Fruit fly (Drosophila melanogaster) whole organism, embryonic: ENCODE measurements around the gene Inx7.

ENCODE experiments used
- Adf1 ChIP-seq: fragments of 200-800 bp; sonication (Bioruptor generic); IDR thresholded peaks from 2 replicates; pipeline ENCODE4 v1.3.6; 2022; ENCODE audit warnings: missing biosample characterization, missing genetic modification characterization
- B-H1 ChIP-seq: fragments of 200-800 bp; sonication (Bioruptor generic); IDR thresholded peaks from 3 replicates; pipeline ENCODE4 v1.3.6; 2022; ENCODE audit warnings: missing biosample characterization, missing genetic modification characterization
- Bgb ChIP-seq: fragments of 200-800 bp; sonication (Bioruptor generic); IDR thresholded peaks from 2 replicates; pipeline ENCODE4 v1.3.6; 2022; ENCODE audit warnings: missing biosample characterization, missing genetic modification characterization; ENCODE audit not compliant: partially characterized antibody
- BtbVII ChIP-seq: fragments of 200-800 bp; sonication (Bioruptor generic); optimal IDR thresholded peaks from 3 replicates; lab custom pipeline; 2017; ENCODE audit warnings: missing biosample characterization, mild to moderate bottlenecking, missing genetic modification characterization
- Bteb2 ChIP-seq: fragments of 200-800 bp; sonication (Bioruptor generic); optimal IDR thresholded peaks from 2 replicates; lab custom pipeline; 2016; ENCODE audit warnings: missing biosample characterization, missing genetic modification characterization
- CG11560 ChIP-seq: fragments of 200-800 bp; sonication (Bioruptor generic); IDR thresholded peaks from 3 replicates; pipeline ENCODE4 v1.3.6; 2022; ENCODE audit warnings: missing biosample characterization, missing genetic modification characterization
- CG12236 ChIP-seq: fragments of 200-800 bp; sonication (Bioruptor generic); optimal IDR thresholded peaks from 2 replicates; lab custom pipeline; 2016; ENCODE audit warnings: missing biosample characterization, missing genetic modification characterization
- CG12659 ChIP-seq: fragments of 200-800 bp; sonication (Bioruptor generic); optimal IDR thresholded peaks from 3 replicates; lab custom pipeline; 2017; ENCODE audit warnings: mild to moderate bottlenecking, missing biosample characterization, missing genetic modification reagents, missing genetic modification characterization
- CG13287 ChIP-seq: fragments of 200-800 bp; sonication (Bioruptor generic); IDR thresholded peaks from 2 replicates; pipeline ENCODE4 v1.3.6; 2022; ENCODE audit warnings: missing biosample characterization, missing genetic modification characterization; ENCODE audit not compliant: partially characterized antibody
- CG14860 ChIP-seq: fragments of 200-800 bp; sonication (Bioruptor generic); IDR thresholded peaks from 3 replicates; pipeline ENCODE4 v1.3.6; 2022; ENCODE audit warnings: missing biosample characterization, missing genetic modification characterization; ENCODE audit not compliant: partially characterized antibody
- CG15269 ChIP-seq: fragments of 200-800 bp; sonication (Bioruptor generic); optimal IDR thresholded peaks from 2 replicates; lab custom pipeline; 2018; ENCODE audit warnings: missing biosample characterization, mild to moderate bottlenecking, missing genetic modification characterization, moderate library complexity
- CG15479 ChIP-seq: fragments of 200-800 bp; sonication (Bioruptor generic); optimal IDR thresholded peaks from 3 replicates; lab custom pipeline; 2019; ENCODE audit warnings: missing biosample characterization, mild to moderate bottlenecking, missing genetic modification characterization, moderate library complexity
- CG15514 ChIP-seq: fragments of 200-800 bp; sonication (Bioruptor generic); optimal IDR thresholded peaks from 3 replicates; lab custom pipeline; 2017; ENCODE audit warnings: missing biosample characterization, missing genetic modification characterization, mild to moderate bottlenecking, moderate library complexity, missing genetic modification reagents
- CG1603 ChIP-seq: fragments of 200-800 bp; sonication (Bioruptor generic); optimal IDR thresholded peaks from 2 replicates; lab custom pipeline; 2019; ENCODE audit warnings: missing biosample characterization, mild to moderate bottlenecking, missing genetic modification characterization, moderate library complexity
- CG16863 ChIP-seq: fragments of 200-800 bp; sonication (Bioruptor generic); optimal IDR thresholded peaks from 3 replicates; lab custom pipeline; 2016; ENCODE audit warnings: missing biosample characterization, missing genetic modification characterization
- CG3281 ChIP-seq: fragments of 200-800 bp; sonication (Bioruptor generic); optimal IDR thresholded peaks from 3 replicates; lab custom pipeline; 2017; ENCODE audit warnings: missing biosample characterization, mild to moderate bottlenecking, missing genetic modification characterization
- CG3847 ChIP-seq: fragments of 200-800 bp; sonication (Bioruptor generic); IDR thresholded peaks from 2 replicates; pipeline ENCODE4 v1.3.6; 2022; ENCODE audit warnings: missing biosample characterization, missing genetic modification characterization
- CG4360 ChIP-seq: fragments of 200-800 bp; sonication (Bioruptor generic); IDR thresholded peaks from 2 replicates; pipeline ENCODE4 v1.3.6; 2022; ENCODE audit warnings: missing biosample characterization, missing genetic modification characterization
- CG43689 ChIP-seq: fragments of 200-800 bp; sonication (Bioruptor generic); IDR thresholded peaks from 2 replicates; pipeline ENCODE4 v1.3.6; 2022; ENCODE audit warnings: missing biosample characterization, missing genetic modification characterization
- CG6813 ChIP-seq: fragments of 200-800 bp; sonication (Bioruptor generic); optimal IDR thresholded peaks from 2 replicates; lab custom pipeline; 2017; ENCODE audit warnings: missing biosample characterization, missing genetic modification characterization, mild to moderate bottlenecking, moderate library complexity, missing genetic modification reagents
- CG8290 ChIP-seq, 3 experiments: fragments of 200-800 bp; sonication (Bioruptor generic); optimal IDR thresholded peaks; 2 replicates each; lab custom pipeline; 2016 to 2019; ENCODE audit warnings: missing biosample characterization in 3 of 3, missing genetic modification characterization in 3 of 3, mild to moderate bottlenecking in 2 of 3, moderate library complexity in 1 of 3
- CHES-1-like ChIP-seq: fragments of 200-800 bp; sonication (Bioruptor generic); optimal IDR thresholded peaks from 2 replicates; lab custom pipeline; 2016; ENCODE audit warnings: missing biosample characterization, missing genetic modification characterization
- Dek ChIP-seq: fragments of 200-800 bp; sonication (Bioruptor generic); optimal IDR thresholded peaks from 3 replicates; lab custom pipeline; 2019; ENCODE audit warnings: missing biosample characterization, mild to moderate bottlenecking, missing genetic modification characterization, moderate library complexity
- E2f1 ChIP-seq: fragments of 200-800 bp; sonication (Bioruptor generic); IDR thresholded peaks from 2 replicates; pipeline ENCODE4 v1.3.6; 2022; ENCODE audit warnings: missing biosample characterization, missing genetic modification characterization
- Elba2 ChIP-seq: fragments of 200-800 bp; sonication (Bioruptor generic); optimal IDR thresholded peaks from 3 replicates; lab custom pipeline; 2016; ENCODE audit warnings: missing biosample characterization, missing genetic modification characterization
- GATAe ChIP-seq: fragments of 200-800 bp; sonication (Bioruptor generic); conservative IDR thresholded peaks from 2 replicates; pipeline ENCODE4 v1.3.6; 2022; ENCODE audit warnings: missing biosample characterization, missing genetic modification characterization
- Lim3 ChIP-seq: fragments of 200-800 bp; sonication (Bioruptor generic); IDR thresholded peaks from 2 replicates; pipeline ENCODE4 v1.3.6; 2022; ENCODE audit warnings: missing biosample characterization, missing genetic modification characterization
- NfI ChIP-seq: fragments of 200-800 bp; sonication (Bioruptor generic); optimal IDR thresholded peaks from 3 replicates; lab custom pipeline; 2018; ENCODE audit warnings: missing biosample characterization, mild to moderate bottlenecking, missing genetic modification characterization, moderate library complexity
- Oaz ChIP-seq: fragments of 200-800 bp; sonication (Bioruptor generic); IDR thresholded peaks from 2 replicates; pipeline ENCODE4 v1.3.6; 2022; ENCODE audit warnings: missing biosample characterization, missing genetic modification characterization
- Opbp ChIP-seq: fragments of 200-800 bp; sonication (Bioruptor generic); IDR thresholded peaks from 3 replicates; pipeline ENCODE4 v1.3.6; 2022; ENCODE audit warnings: missing biosample characterization, missing genetic modification characterization; ENCODE audit not compliant: partially characterized antibody
- Rfx ChIP-seq: fragments of 200-800 bp; sonication (Bioruptor generic); IDR thresholded peaks from 2 replicates; pipeline ENCODE4 v1.3.6; 2022; ENCODE audit warnings: missing biosample characterization, missing genetic modification characterization
- Sin3A ChIP-seq: fragments of >200 bp; optimal IDR thresholded peaks from 2 replicates; lab custom pipeline; 2018
- Spps ChIP-seq: fragments of 200-800 bp; sonication (Bioruptor generic); optimal IDR thresholded peaks from 2 replicates; lab custom pipeline; 2018; ENCODE audit warnings: missing biosample characterization, mild to moderate bottlenecking, missing genetic modification characterization
- ase ChIP-seq: fragments of 200-800 bp; sonication (Bioruptor generic); IDR thresholded peaks from 3 replicates; pipeline ENCODE4 v1.3.6; 2022; ENCODE audit warnings: missing biosample characterization, missing genetic modification characterization
- chn ChIP-seq: fragments of 200-800 bp; sonication (Bioruptor generic); optimal IDR thresholded peaks from 2 replicates; lab custom pipeline; 2016; ENCODE audit warnings: missing biosample characterization, missing genetic modification characterization
- croc ChIP-seq: fragments of 200-800 bp; sonication (Bioruptor generic); conservative IDR thresholded peaks from 3 replicates; pipeline ENCODE4 v1.3.6; 2022; ENCODE audit warnings: missing biosample characterization, missing genetic modification characterization
- eyg ChIP-seq: fragments of 200-800 bp; sonication (Bioruptor generic); optimal IDR thresholded peaks from 3 replicates; lab custom pipeline; 2016; ENCODE audit warnings: missing biosample characterization, missing genetic modification characterization
- fru ChIP-seq: fragments of >200 bp; optimal IDR thresholded peaks from 2 replicates; lab custom pipeline; 2017
- kay ChIP-seq: fragments of 200-800 bp; sonication (Bioruptor generic); optimal IDR thresholded peaks from 2 replicates; lab custom pipeline; 2016; ENCODE audit warnings: missing biosample characterization, missing genetic modification characterization
- lbe ChIP-seq: fragments of 200-800 bp; sonication (Bioruptor generic); optimal IDR thresholded peaks from 2 replicates; lab custom pipeline; 2016; ENCODE audit warnings: missing biosample characterization, mild to moderate bottlenecking, missing genetic modification characterization
- luna ChIP-seq: fragments of 200-800 bp; sonication (Bioruptor generic); optimal IDR thresholded peaks from 2 replicates; lab custom pipeline; 2016; ENCODE audit warnings: missing biosample characterization, missing genetic modification characterization
- oc ChIP-seq: fragments of 200-800 bp; sonication (Bioruptor generic); optimal IDR thresholded peaks from 2 replicates; lab custom pipeline; 2018; ENCODE audit warnings: missing biosample characterization, mild to moderate bottlenecking, missing genetic modification characterization, moderate library complexity
- pan ChIP-seq, 4 experiments: fragments of >200 bp in 3 of 4; fragments of 200-800 bp in 1 of 4; sonication (Bioruptor generic) in 1 of 4; optimal IDR thresholded peaks in 3 of 4; IDR thresholded peaks in 1 of 4; 2 replicates each; pipeline versions ENCODE4 v1.3.6 to Lab custom; 2017 to 2022; ENCODE audit warnings: missing biosample characterization in 2 of 4, missing genetic modification characterization in 2 of 4, mixed read lengths in 1 of 4
- slp2 ChIP-seq: fragments of 200-800 bp; sonication (Bioruptor generic); optimal IDR thresholded peaks from 2 replicates; lab custom pipeline; 2016; ENCODE audit warnings: missing biosample characterization, missing genetic modification characterization
- stwl ChIP-seq: fragments of 200-800 bp; sonication (Bioruptor generic); optimal IDR thresholded peaks from 3 replicates; lab custom pipeline; 2018; ENCODE audit warnings: missing biosample characterization, mild to moderate bottlenecking, missing genetic modification characterization, moderate library complexity
- unc-4 ChIP-seq: fragments of 200-800 bp; sonication (Bioruptor generic); IDR thresholded peaks from 2 replicates; pipeline ENCODE4 v1.3.6; 2022; ENCODE audit warnings: missing biosample characterization, missing genetic modification characterization; ENCODE audit not compliant: partially characterized antibody
- wek ChIP-seq: fragments of 200-800 bp; sonication (Bioruptor generic); optimal IDR thresholded peaks from 3 replicates; lab custom pipeline; 2018; ENCODE audit warnings: missing biosample characterization, mild to moderate bottlenecking, missing genetic modification characterization, moderate library complexity
- zen ChIP-seq: fragments of 200-800 bp; sonication (Bioruptor generic); optimal IDR thresholded peaks from 3 replicates; lab custom pipeline; 2018; ENCODE audit warnings: missing biosample characterization, mild to moderate bottlenecking, missing genetic modification characterization, moderate library complexity

Inx7 gene

dm6 chrX:6985182-6985851, 8.1 kb downstream of the Inx7 start (continued):
- TF ChIP-seq lbe (GFP tag; lab: Kevin White, UChicago), result peak; percentile 92
- TF ChIP-seq kay (GFP tag; lab: Kevin White, UChicago), result peak; percentile 56
- peak in 1 of 2 experiments; percentile 15 for TF ChIP-seq pan (optimal IDR thresholded peaks at IDR 0.05; lab: Kevin White, UChicago)
- peak in 1 of 2 experiments; percentile 66 for TF ChIP-seq pan (GFP tag; optimal IDR thresholded peaks at IDR 0.05 in 1 of 2, IDR thresholded peaks at IDR 0.05 in 1 of 2)
- peak; percentile 7; the same call in 1 of the 2 replicates for TF ChIP-seq CG4360 (GFP tag; lab: Robert Waterston, UW)
- TF ChIP-seq zen (tag; lab: Kevin White, UChicago), result peak; percentile 41
- no peak for TF ChIP-seq Sin3A (lab: Kevin White, UChicago)
- TF ChIP-seq ase (GFP tag; lab: Robert Waterston, UW), result peak; percentile 46; the same call in 1 of the 3 replicates
- peak; percentile 28 for TF ChIP-seq Rfx
- peak; percentile 74; the same call in 2 of the 3 replicates for TF ChIP-seq Opbp (GFP tag; lab: Robert Waterston, UW)
- peak; percentile 37 for TF ChIP-seq B-H1 (GFP tag; lab: Robert Waterston, UW)
- TF ChIP-seq CG12236 (GFP tag; lab: Kevin White, UChicago), result peak; percentile 76
- no peak for TF ChIP-seq Oaz (GFP tag; lab: Robert Waterston, UW)
- TF ChIP-seq CG11560 (tag; lab: Robert Waterston, UW), result peak; percentile 16; the same call in 1 of the 3 replicates
- TF ChIP-seq croc (GFP tag; lab: Robert Waterston, UW), result peak; percentile 83
- peak; percentile 63; the same call in 1 of the 2 replicates for TF ChIP-seq CG3847
- TF ChIP-seq CG1603 (tag; lab: Kevin White, UChicago), result peak; percentile 56
- peak; percentile 19 for TF ChIP-seq stwl (tag; lab: Kevin White, UChicago)
- peak; percentile 42 for TF ChIP-seq NfI (GFP tag; lab: Kevin White, UChicago)
- TF ChIP-seq unc-4 (GFP tag; lab: Robert Waterston, UW), result no peak
- peak; percentile 69 for TF ChIP-seq slp2 (GFP tag; lab: Kevin White, UChicago)
- TF ChIP-seq CG8290 (GFP tag; optimal IDR thresholded peaks at IDR 0.05; lab: Kevin White, UChicago), result peak; percentile 54
- peak in 1 of 2 experiments; percentile 33 for TF ChIP-seq CG8290 (tag; optimal IDR thresholded peaks at IDR 0.05; lab: Kevin White, UChicago)
- TF ChIP-seq CG15514 (GFP tag; lab: Kevin White, UChicago), result peak; percentile 4
- no peak for TF ChIP-seq CG15479 (GFP tag; lab: Kevin White, UChicago)
- TF ChIP-seq fru (lab: Kevin White, UChicago), result no peak
- TF ChIP-seq wek, result no peak
- TF ChIP-seq chn, result peak; percentile 86
- no peak for TF ChIP-seq GATAe (GFP tag; lab: Robert Waterston, UW)
- peak; percentile 79 for TF ChIP-seq Spps
- peak; percentile 76 for TF ChIP-seq CG16863 (GFP tag; lab: Kevin White, UChicago)
- TF ChIP-seq Lim3 (GFP tag; lab: Robert Waterston, UW), result no peak; the same call in 1 of the 2 replicates
- TF ChIP-seq CG12659, result peak; percentile 58
- TF ChIP-seq oc (tag; lab: Kevin White, UChicago), result peak; percentile 73
- TF ChIP-seq BtbVII (GFP tag; lab: Kevin White, UChicago), result no peak
- TF ChIP-seq CG15269 (tag; lab: Kevin White, UChicago), result peak; percentile 56
- TF ChIP-seq CG3281, result peak; percentile 42
- TF ChIP-seq Elba2 (GFP tag; lab: Kevin White, UChicago), result peak; percentile 28
- peak; percentile 51; the same call in 1 of the 3 replicates for TF ChIP-seq CG14860 (GFP tag; lab: Robert Waterston, UW)
- peak; percentile 73 for TF ChIP-seq E2f1
- TF ChIP-seq Adf1 (GFP tag; lab: Robert Waterston, UW), result no peak
- TF ChIP-seq CG6813 (GFP tag; lab: Kevin White, UChicago), result peak; percentile 68
- peak; percentile 10; the same call in 1 of the 2 replicates for TF ChIP-seq CG13287 (GFP tag; lab: Robert Waterston, UW)
- 0 out of 2 replicates have a peak, but pooled peaks have one; percentile 7 for TF ChIP-seq CG43689 (GFP tag; lab: Robert Waterston, UW)
- TF ChIP-seq Dek (tag; lab: Kevin White, UChicago), result peak; percentile 44
- TF ChIP-seq luna (GFP tag; lab: Kevin White, UChicago), result no peak
- peak; percentile 54; the same call in 1 of the 2 replicates for TF ChIP-seq Bgb (GFP tag; lab: Robert Waterston, UW)
- peak; percentile 67 for TF ChIP-seq Bteb2
- peak; percentile 73 for TF ChIP-seq CHES-1-like (GFP tag; lab: Kevin White, UChicago)
- TF ChIP-seq eyg (GFP tag; lab: Kevin White, UChicago), result peak; percentile 56
